Fruit fly (Drosophila melanogaster) whole organism, wandering third instar larva: ENCODE data around the gene Nrt.

Source experiments
- GATAd ChIP-seq: sonication (Bioruptor generic); optimal IDR thresholded peaks from 2 replicates; lab custom pipeline; 2016; ENCODE audit warnings: missing biosample characterization, missing genetic modification characterization
- Myc ChIP-seq: fragments of >200 bp; optimal IDR thresholded peaks from 2 replicates; lab custom pipeline; 2017
- OdsH ChIP-seq: fragments of 200-800 bp; sonication (Bioruptor generic); optimal IDR thresholded peaks from 2 replicates; lab custom pipeline; 2016; ENCODE audit warnings: missing biosample characterization, mild to moderate bottlenecking, missing genetic modification characterization
- psq ChIP-seq: fragments of 200-800 bp; sonication (Bioruptor generic); optimal IDR thresholded peaks from 3 replicates; lab custom pipeline; 2017; ENCODE audit warnings: missing biosample characterization, mild to moderate bottlenecking, missing genetic modification characterization, moderate library complexity

DNA sequence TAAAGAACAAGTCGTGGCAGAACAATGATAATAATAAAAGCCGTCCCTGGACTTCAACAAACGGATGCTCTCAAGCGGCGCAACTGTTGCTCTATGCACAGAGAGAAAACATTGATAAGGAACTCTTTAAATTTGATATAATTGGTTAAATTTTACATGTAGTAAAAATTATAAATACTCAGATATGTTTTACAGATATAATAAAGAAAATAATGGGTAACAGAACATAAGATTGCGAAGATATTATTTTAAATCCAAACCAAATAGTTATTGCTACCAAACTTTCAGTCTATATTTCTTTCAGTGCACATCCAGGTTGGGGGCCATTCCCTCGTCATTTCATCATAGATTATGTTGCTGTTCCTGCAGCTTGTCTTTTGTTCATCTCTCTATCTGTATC lies 16.1 kb upstream of the Nrt start:
- no peak for TF ChIP-seq Myc (lab: Kevin White, UChicago)
- TF ChIP-seq GATAd (GFP tag; lab: Kevin White, UChicago): no peak
- TF ChIP-seq psq: no peak
- TF ChIP-seq OdsH: no peak
